Fruit fly (Drosophila melanogaster) S2 (cell line): ENCODE measurements around the gene Hsp110.

Source experiments
- CG8478 ChIP-seq: fragments of >200 bp; optimal IDR thresholded peaks from 2 replicates; lab custom pipeline; 2018
- CTCF ChIP-seq, 2 experiments: fragments of >200 bp; optimal IDR thresholded peaks; 2 replicates each; lab custom pipeline; 2018

DNA sequence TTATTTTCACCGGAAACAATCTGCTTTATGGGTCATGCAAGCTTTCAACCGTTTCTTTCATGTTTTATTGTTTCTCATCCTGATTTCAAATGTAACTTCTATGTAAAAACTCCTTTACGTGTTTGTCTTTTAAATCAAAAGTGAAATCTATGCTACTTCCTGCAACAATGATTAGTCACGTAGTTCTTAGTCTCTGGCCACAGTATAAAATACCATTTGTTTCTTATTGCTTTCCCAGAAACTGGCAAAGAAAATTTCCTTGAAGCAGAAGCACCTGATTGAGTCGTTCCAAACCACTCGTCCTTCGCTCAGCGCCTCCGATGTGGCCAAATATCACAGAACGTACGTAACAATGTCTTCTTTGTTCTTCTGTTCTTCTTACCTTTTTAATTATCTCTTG lies 38.7 kb downstream of the Hsp110 start, which contains the start of gene btl:
- TF ChIP-seq CTCF (optimal IDR thresholded peaks at IDR 0.05; lab: Kevin White, UChicago), result no peak
- no peak for TF ChIP-seq CG8478
